Worm (Caenorhabditis elegans) whole organism, mixed stage, embryonic: ENCODE data around the gene F42H10.6.

Source experiments
- ham-2 ChIP-seq: fragments of 200-800 bp; sonication (Bioruptor generic); optimal IDR thresholded peaks from 2 replicates; lab custom pipeline; 2018; ENCODE audit warnings: mild to moderate bottlenecking, missing genetic modification characterization, missing compliant biosample characterization
- lin-32 ChIP-seq: fragments of 200-800 bp; sonication (Bioruptor generic); optimal IDR thresholded peaks from 2 replicates; lab custom pipeline; 2018; ENCODE audit warnings: mild to moderate bottlenecking, missing genetic modification characterization, missing compliant biosample characterization
- mep-1 ChIP-seq: fragments of 150-350 bp; optimal IDR thresholded peaks from 2 replicates; lab custom pipeline; 2017; ENCODE audit warnings: missing biosample characterization, missing genetic modification reagents, missing genetic modification characterization, inconsistent platforms
- nhr-12 ChIP-seq: fragments of 150-350 bp; optimal IDR thresholded peaks from 2 replicates; lab custom pipeline; 2014; ENCODE audit warnings: missing biosample characterization, missing genetic modification characterization
- pha-4 ChIP-seq: fragments of 150-350 bp; optimal IDR thresholded peaks from 2 replicates; lab custom pipeline; 2018; ENCODE audit warnings: missing biosample characterization, missing genetic modification reagents, missing genetic modification characterization
- snpc-4 ChIP-seq: fragments of 150-350 bp; optimal IDR thresholded peaks from 2 replicates; lab custom pipeline; 2014; ENCODE audit warnings: missing biosample characterization, missing genetic modification characterization
- tbx-8 ChIP-seq: fragments of 200-800 bp; sonication (Bioruptor generic); optimal IDR thresholded peaks from 2 replicates; lab custom pipeline; 2018; ENCODE audit warnings: mild to moderate bottlenecking, missing genetic modification characterization, moderate library complexity, missing compliant biosample characterization
- unc-39 ChIP-seq: fragments of 150-350 bp; optimal IDR thresholded peaks from 2 replicates; lab custom pipeline; 2014; ENCODE audit warnings: missing biosample characterization, missing genetic modification characterization

DNA sequence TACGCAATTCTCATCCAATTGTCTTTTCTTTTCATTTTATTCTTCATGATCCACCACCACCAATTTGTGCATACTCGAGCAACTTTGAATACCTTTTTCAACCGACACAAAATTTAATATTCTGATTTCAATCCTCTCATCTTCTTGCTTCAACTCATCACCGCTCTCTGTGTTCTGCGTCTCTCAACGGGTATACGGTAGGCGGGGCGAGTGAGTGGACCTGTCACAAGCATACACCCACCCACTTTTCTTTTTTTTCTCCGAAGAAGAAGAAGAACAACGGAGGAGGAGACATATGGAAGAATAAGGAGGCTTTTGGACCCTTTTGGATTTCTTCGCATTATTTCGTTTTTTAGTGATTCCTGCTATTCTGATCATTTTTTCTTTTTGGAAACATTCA lies 18.8 kb downstream of the F42H10.6 start:
- no peak for TF ChIP-seq nhr-12 (tag; lab: Kevin White, UChicago)
- no peak for TF ChIP-seq mep-1
- no peak for TF ChIP-seq lin-32 (GFP tag; lab: Kevin White, UChicago)
- TF ChIP-seq unc-39 (tag; lab: Kevin White, UChicago): no peak
- no peak for TF ChIP-seq ham-2
- no peak for TF ChIP-seq tbx-8 (GFP tag; lab: Kevin White, UChicago)
- no peak for TF ChIP-seq pha-4 (tag; lab: Kevin White, UChicago)
- TF ChIP-seq snpc-4 (tag; lab: Kevin White, UChicago): no peak
